Worm (Caenorhabditis elegans): ENCODE data around the gene K07H8.12.
A peak's percentile ranks its signal among the peaks of the same experiment; 100 is the strongest.

Gene K07H8.12

DNA sequence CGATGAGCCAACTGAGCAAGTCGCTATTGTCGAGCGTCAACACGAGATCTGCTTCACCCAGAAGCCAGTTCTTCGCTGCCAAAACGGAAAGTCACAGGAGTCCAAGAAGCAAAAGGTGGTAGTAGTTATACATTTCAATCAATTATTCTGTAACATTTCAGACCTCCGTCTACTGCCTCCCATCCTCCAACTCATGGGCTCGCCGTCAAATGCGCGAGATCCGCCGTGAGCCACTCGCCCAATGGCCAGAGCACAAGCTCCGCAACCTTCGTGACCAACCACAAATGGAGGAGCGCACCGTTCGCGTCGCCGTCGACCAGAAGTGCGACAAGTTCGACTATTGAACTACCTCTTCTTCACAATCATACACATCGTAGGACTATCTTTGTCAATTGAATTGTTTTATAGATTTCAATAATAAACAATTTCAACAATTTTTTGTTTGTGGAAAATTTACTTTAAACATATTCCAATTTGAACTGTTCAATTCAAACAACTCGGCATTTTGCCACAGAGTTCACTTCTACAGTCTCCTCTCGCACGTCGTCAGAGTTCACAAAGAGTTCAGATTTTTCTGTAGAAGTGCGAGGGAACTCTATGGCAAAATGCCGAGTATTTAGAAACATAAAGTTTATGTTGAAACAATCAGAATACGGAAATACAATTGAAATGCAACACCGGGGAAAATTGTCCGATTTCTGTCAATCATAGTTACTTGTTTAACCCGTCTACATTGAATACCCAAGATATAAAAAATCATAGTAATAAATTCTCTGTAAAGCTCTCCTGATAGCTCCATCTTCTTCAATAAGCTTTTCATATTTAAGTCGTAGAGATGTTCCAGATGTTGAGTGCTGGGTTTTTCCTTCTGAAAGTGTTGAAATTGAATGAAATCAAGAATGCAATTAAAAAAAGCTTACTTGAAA, 10.2 kb downstream of the K07H8.12 start (continued):
- no peak for TF ChIP-seq ceh-44 (GFP tag; IDR thresholded peaks at IDR 0.05)
- no peak for TF ChIP-seq nhr-111 (GFP tag; optimal IDR thresholded peaks at IDR 0.05)
- TF ChIP-seq madf-9 (GFP tag; conservative IDR thresholded peaks at IDR 0.05): 0 out of 2 replicates have a peak, but pooled peaks have one; percentile 30
- TF ChIP-seq T26A8.4 (GFP tag; IDR thresholded peaks at IDR 0.05): no peak
- TF ChIP-seq dmd-8 (GFP tag; IDR thresholded peaks at IDR 0.05): peak; percentile 68; the same call in 1 of the 2 replicates
- TF ChIP-seq vab-7 (GFP tag; IDR thresholded peaks at IDR 0.05): no peak
- TF ChIP-seq tra-1 (GFP tag; IDR thresholded peaks at IDR 0.05): 0 out of 2 replicates have a peak, but pooled peaks have one; percentile 19
- TF ChIP-seq lsy-2 (tag; optimal IDR thresholded peaks at IDR 0.05): no peak
- no peak for TF ChIP-seq zip-11 (GFP tag; IDR thresholded peaks at IDR 0.05)
- no peak for TF ChIP-seq daf-19 (GFP tag; conservative IDR thresholded peaks at IDR 0.05)
- no peak for TF ChIP-seq ZK546.5 (tag; optimal IDR thresholded peaks at IDR 0.05)
- TF ChIP-seq F37D6.2 (tag; optimal IDR thresholded peaks at IDR 0.05): no peak
- TF ChIP-seq nhr-11 (tag; optimal IDR thresholded peaks at IDR 0.05): no peak
- TF ChIP-seq zfp-3 (GFP tag; conservative IDR thresholded peaks at IDR 0.05): peak; percentile 93
- no peak for TF ChIP-seq spr-1 (tag; optimal IDR thresholded peaks at IDR 0.05)
- TF ChIP-seq ama-1 (optimal IDR thresholded peaks at IDR 0.05): no peak
- no peak for TF ChIP-seq ceh-20 (GFP tag; IDR thresholded peaks at IDR 0.05)
- TF ChIP-seq hmg-1.1 (GFP tag; IDR thresholded peaks at IDR 0.05): no peak
- TF ChIP-seq ztf-7 (tag; optimal IDR thresholded peaks at IDR 0.05): no peak
- TF ChIP-seq dmd-9 (GFP tag; IDR thresholded peaks at IDR 0.05): no peak
- TF ChIP-seq dmd-6 (GFP tag; IDR thresholded peaks at IDR 0.05): peak; percentile 50
- no peak for TF ChIP-seq Y48G9A.11 (GFP tag; IDR thresholded peaks at IDR 0.05)
- TF ChIP-seq nhr-77 (tag; optimal IDR thresholded peaks at IDR 0.05): no peak
- TF ChIP-seq mxl-2 (GFP tag; conservative IDR thresholded peaks at IDR 0.05): 0 out of 2 replicates have a peak, but pooled peaks have one; percentile 12
- TF ChIP-seq unc-130 (GFP tag; optimal IDR thresholded peaks at IDR 0.05): no peak
- TF ChIP-seq T20F7.1 (GFP tag; optimal IDR thresholded peaks at IDR 0.05): peak; percentile 43
- no peak for TF ChIP-seq unc-62 (GFP tag; optimal IDR thresholded peaks at IDR 0.05 in 1 of 2)
- no peak for TF ChIP-seq unc-62 (tag; optimal IDR thresholded peaks at IDR 0.05)
- TF ChIP-seq nhr-10 (tag; optimal IDR thresholded peaks at IDR 0.05): no peak
- TF ChIP-seq cey-2 (tag; optimal IDR thresholded peaks at IDR 0.05; ENCODE audit: borderline replicate concordance, insufficient read depth): no peak
- peak; percentile 15; the same call in 1 of the 2 replicates for TF ChIP-seq Y75B8A.6 (GFP tag; IDR thresholded peaks at IDR 0.05)
- TF ChIP-seq aly-2 (tag; optimal IDR thresholded peaks at IDR 0.05): no peak
- TF ChIP-seq pqm-1 (tag; optimal IDR thresholded peaks at IDR 0.05): no peak
- no peak for TF ChIP-seq mes-2 (tag; optimal IDR thresholded peaks at IDR 0.05; ENCODE audit: poor library complexity, severe bottlenecking)
- no peak for TF ChIP-seq nhr-102 (tag; optimal IDR thresholded peaks at IDR 0.05)
- no peak for TF ChIP-seq fos-1 (tag; optimal IDR thresholded peaks at IDR 0.05)
- no peak for TF ChIP-seq dpl-1 (GFP tag; optimal IDR thresholded peaks at IDR 0.05)
- TF ChIP-seq saeg-2 (GFP tag; IDR thresholded peaks at IDR 0.05): no peak
- TF ChIP-seq F10B5.3 (tag; optimal IDR thresholded peaks at IDR 0.05): no peak
- TF ChIP-seq sdz-12 (GFP tag; optimal IDR thresholded peaks at IDR 0.05): no peak
- TF ChIP-seq egl-27 (tag; optimal IDR thresholded peaks at IDR 0.05): no peak
- TF ChIP-seq mxl-3 (GFP tag; optimal IDR thresholded peaks at IDR 0.05): peak; percentile 14
- no peak for TF ChIP-seq R02D3.7 (tag; optimal IDR thresholded peaks at IDR 0.05)
- peak; percentile 68 for TF ChIP-seq aha-1 (tag)
- TF ChIP-seq fkh-10 (GFP tag; optimal IDR thresholded peaks at IDR 0.05): no peak
- TF ChIP-seq nhr-76 (tag; optimal IDR thresholded peaks at IDR 0.05): no peak
- TF ChIP-seq lin-1 (GFP tag; IDR thresholded peaks at IDR 0.05): no peak
- no peak for TF ChIP-seq hif-1 (tag; optimal IDR thresholded peaks at IDR 0.05)
- TF ChIP-seq ces-1 (GFP tag; optimal IDR thresholded peaks at IDR 0.05): no peak

Data from whole organism, L4 larva.